Worm (Caenorhabditis elegans): ENCODE data around the gene fbxb-87.

fbxb-87 gene

DNA sequence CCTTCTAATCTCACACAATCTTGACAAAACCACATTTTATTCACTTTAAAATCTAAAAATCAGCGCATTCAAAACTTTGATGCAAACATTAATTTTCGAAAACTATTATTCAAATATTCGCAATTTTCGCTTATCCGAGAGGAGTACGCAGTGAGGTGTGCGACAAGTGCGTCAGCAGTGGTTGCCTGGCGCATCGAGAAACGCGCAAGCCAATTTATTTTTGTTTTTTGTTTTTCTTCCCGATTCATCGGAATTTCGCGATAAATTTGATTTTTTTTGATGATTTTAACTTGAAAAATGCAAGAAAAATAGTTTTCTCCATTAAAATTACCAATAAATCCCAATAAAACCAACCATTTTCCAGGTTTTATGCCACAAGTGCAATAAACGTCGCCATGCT lies 45.5 kb upstream of the fbxb-87 start, which contains the start of the genes fbxb-85 and hex-3:
Gene fbxb-85, minus strand, starts transcription at position 106 of the 400 bp plus-strand sequence.
Gene hex-3, plus strand, starts transcription at position 365 of the 400 bp plus-strand sequence.
- peak; percentile 89 for TF ChIP-seq tbx-2 (tag; optimal IDR thresholded peaks at IDR 0.05)
- TF ChIP-seq unc-39 (tag; optimal IDR thresholded peaks at IDR 0.05), result no peak
- no peak for TF ChIP-seq nhr-237 (tag; optimal IDR thresholded peaks at IDR 0.05)
- TF ChIP-seq nhr-23 (tag; optimal IDR thresholded peaks at IDR 0.05), result peak; percentile 96
- peak; percentile 64 for TF ChIP-seq nhr-11 (tag; optimal IDR thresholded peaks at IDR 0.05)
- no peak for TF ChIP-seq ceh-9 (tag; optimal IDR thresholded peaks at IDR 0.05)
- TF ChIP-seq pqm-1 (tag; optimal IDR thresholded peaks at IDR 0.05), result peak; percentile 58
- TF ChIP-seq jun-1 (tag; optimal IDR thresholded peaks at IDR 0.05), result peak; percentile 70
- peak; percentile 84 for TF ChIP-seq R02D3.7 (tag; optimal IDR thresholded peaks at IDR 0.05)
- TF ChIP-seq nfya-1 (tag; optimal IDR thresholded peaks at IDR 0.05; ENCODE audit: insufficient read depth), result peak; percentile 97
- peak; percentile 95 for TF ChIP-seq lin-15B (tag; optimal IDR thresholded peaks at IDR 0.05)
- no peak for TF ChIP-seq mml-1 (tag; optimal IDR thresholded peaks at IDR 0.05)
- no peak for TF ChIP-seq nhr-67 (tag; optimal IDR thresholded peaks at IDR 0.05)
- TF ChIP-seq ztf-11 (tag; optimal IDR thresholded peaks at IDR 0.05), result no peak
- TF ChIP-seq fkh-10 (GFP tag; optimal IDR thresholded peaks at IDR 0.05), result peak; percentile 86
- TF ChIP-seq mdl-1 (tag; optimal IDR thresholded peaks at IDR 0.05), result peak; percentile 46
- no peak for TF ChIP-seq fos-1 (tag; optimal IDR thresholded peaks at IDR 0.05)
- peak; percentile 58 for TF ChIP-seq skn-1 (tag; optimal IDR thresholded peaks at IDR 0.05)
- TF ChIP-seq lsy-12 (tag; optimal IDR thresholded peaks at IDR 0.05), result peak; percentile 95
- peak; percentile 96 for TF ChIP-seq nhr-43 (tag; optimal IDR thresholded peaks at IDR 0.05; ENCODE audit: poor library complexity, severe bottlenecking)
- peak; percentile 28 for TF ChIP-seq unc-62 (GFP tag; optimal IDR thresholded peaks at IDR 0.05)
- no peak for TF ChIP-seq sea-2 (GFP tag; optimal IDR thresholded peaks at IDR 0.05)
- peak; percentile 74 for TF ChIP-seq nhr-77 (tag; optimal IDR thresholded peaks at IDR 0.05)
- TF ChIP-seq ZK546.5 (tag; optimal IDR thresholded peaks at IDR 0.05), result peak; percentile 27
- peak; percentile 85 for TF ChIP-seq egl-5 (tag; optimal IDR thresholded peaks at IDR 0.05)
- peak; percentile 44 for TF ChIP-seq egl-27 (tag; optimal IDR thresholded peaks at IDR 0.05)
- TF ChIP-seq nhr-12 (tag; optimal IDR thresholded peaks at IDR 0.05), result no peak
- peak; percentile 71 for TF ChIP-seq snpc-4 (tag; optimal IDR thresholded peaks at IDR 0.05)
- peak; percentile 94 for TF ChIP-seq pha-4 (tag; optimal IDR thresholded peaks at IDR 0.05)
- peak; percentile 89 for TF ChIP-seq ceh-28 (tag; optimal IDR thresholded peaks at IDR 0.05)
- TF ChIP-seq eor-1 (tag; optimal IDR thresholded peaks at IDR 0.05), result no peak
- TF ChIP-seq elt-1 (tag; optimal IDR thresholded peaks at IDR 0.05), result no peak
- peak; percentile 4 for TF ChIP-seq aly-2 (tag; optimal IDR thresholded peaks at IDR 0.05)
- TF ChIP-seq elt-3 (tag; optimal IDR thresholded peaks at IDR 0.05), result no peak
- TF ChIP-seq nhr-76 (tag; optimal IDR thresholded peaks at IDR 0.05), result peak; percentile 17
- TF ChIP-seq lin-39 (tag; optimal IDR thresholded peaks at IDR 0.05), result peak; percentile 87
- peak; percentile 69 for TF ChIP-seq elt-2 (tag; optimal IDR thresholded peaks at IDR 0.05)
- TF ChIP-seq nhr-25 (tag; optimal IDR thresholded peaks at IDR 0.05), result peak; percentile 88
- TF ChIP-seq ama-1 (optimal IDR thresholded peaks at IDR 0.05), result peak; percentile 68
- TF ChIP-seq daf-12 (tag; optimal IDR thresholded peaks at IDR 0.05), result peak; percentile 33
- TF ChIP-seq zag-1 (tag; optimal IDR thresholded peaks at IDR 0.05), result peak; percentile 20
- peak; percentile 87 for TF ChIP-seq hmg-11 (tag; optimal IDR thresholded peaks at IDR 0.05)
- peak; percentile 82 for TF ChIP-seq ceh-82 (tag; optimal IDR thresholded peaks at IDR 0.05)
- TF ChIP-seq nhr-28 (tag; optimal IDR thresholded peaks at IDR 0.05), result peak; percentile 60
- TF ChIP-seq fkh-2 (tag; optimal IDR thresholded peaks at IDR 0.05), result no peak
- TF ChIP-seq ztf-4 (tag; optimal IDR thresholded peaks at IDR 0.05), result peak; percentile 29
- no peak for TF ChIP-seq ceh-16 (tag; optimal IDR thresholded peaks at IDR 0.05)
